Fruit fly (Drosophila melanogaster): ENCODE data around the gene CG1722.

DNA sequence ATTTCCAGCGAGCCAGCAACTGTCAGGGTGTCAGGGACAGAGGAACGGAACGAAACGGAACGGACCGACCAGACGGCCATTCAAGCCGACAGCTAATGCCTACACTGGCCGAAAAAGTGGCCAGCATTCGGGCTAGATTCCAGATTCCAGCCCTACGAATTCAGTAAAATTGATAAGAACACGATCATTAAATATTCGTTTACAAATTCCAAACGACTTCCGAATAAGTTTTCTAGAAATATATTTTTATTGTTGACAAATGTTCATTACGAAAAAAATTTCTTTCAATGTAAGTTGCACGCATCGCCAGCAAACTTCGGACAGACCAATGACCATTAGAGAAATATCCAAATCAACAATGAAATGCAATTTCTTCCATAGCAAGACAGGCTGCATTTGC lies 14.4 kb upstream of the CG1722 start:
- TF ChIP-seq rgr (GFP tag; optimal IDR thresholded peaks at IDR 0.05) (no peak), sage (GFP tag; optimal IDR thresholded peaks at IDR 0.05) (no peak), N (GFP tag; optimal IDR thresholded peaks at IDR 0.05) (no peak), psq (GFP tag; optimal IDR thresholded peaks at IDR 0.05) (no peak), Abd-B (GFP tag; optimal IDR thresholded peaks at IDR 0.05) (no peak), dl (GFP tag; optimal IDR thresholded peaks at IDR 0.05; ENCODE audit: insufficient read depth in 1 of 2, partially characterized antibody in 2 of 2) (no peak), lola (GFP tag; optimal IDR thresholded peaks at IDR 0.05) (no peak), h (GFP tag; optimal IDR thresholded peaks at IDR 0.05) (no peak), GATAd (GFP tag; optimal IDR thresholded peaks at IDR 0.05) (no peak)

Data from whole organism, wandering third instar larva.